Fruit fly (Drosophila melanogaster) whole organism, embryonic: ENCODE results near the gene CG46462.

Experiments used
- Abd-B ChIP-seq: fragments of 200-800 bp; sonication (Bioruptor generic); optimal IDR thresholded peaks from 2 replicates; lab custom pipeline; 2018; ENCODE audit warnings: missing biosample characterization, mild to moderate bottlenecking, missing genetic modification characterization, moderate library complexity
- Ada2b ChIP-seq: fragments of 200-800 bp; sonication (Bioruptor generic); IDR thresholded peaks from 2 replicates; pipeline ENCODE4 v1.3.6; 2022; ENCODE audit warnings: missing biosample characterization, missing genetic modification characterization
- Atf-2 ChIP-seq: fragments of 200-800 bp; sonication (Bioruptor generic); optimal IDR thresholded peaks from 2 replicates; lab custom pipeline; 2016; ENCODE audit warnings: missing biosample characterization, missing genetic modification characterization
- Blimp-1 ChIP-seq: fragments of 200-800 bp; sonication (Bioruptor generic); optimal IDR thresholded peaks from 3 replicates; lab custom pipeline; 2018; ENCODE audit warnings: missing biosample characterization, missing genetic modification characterization, mild to moderate bottlenecking, moderate library complexity, missing genetic modification reagents
- CG11247 ChIP-seq: fragments of 200-800 bp; sonication (Bioruptor generic); IDR thresholded peaks from 2 replicates; pipeline ENCODE4 v1.3.6; 2022; ENCODE audit warnings: missing biosample characterization, missing genetic modification characterization
- CG12104 ChIP-seq: fragments of 200-800 bp; sonication (Bioruptor generic); optimal IDR thresholded peaks from 3 replicates; lab custom pipeline; 2016; ENCODE audit warnings: missing biosample characterization, missing genetic modification characterization
- CG12391 ChIP-seq: fragments of 200-800 bp; sonication (Bioruptor generic); optimal IDR thresholded peaks from 3 replicates; lab custom pipeline; 2018; ENCODE audit warnings: missing biosample characterization, mild to moderate bottlenecking, missing genetic modification characterization, moderate library complexity
- CG12769 ChIP-seq: fragments of 200-800 bp; sonication (Bioruptor generic); optimal IDR thresholded peaks from 2 replicates; lab custom pipeline; 2019; ENCODE audit warnings: missing biosample characterization, mild to moderate bottlenecking, missing genetic modification characterization, moderate library complexity
- CG15601 ChIP-seq: fragments of 200-800 bp; sonication (Bioruptor generic); optimal IDR thresholded peaks from 3 replicates; lab custom pipeline; 2019; ENCODE audit warnings: missing biosample characterization, mild to moderate bottlenecking, missing genetic modification characterization, moderate library complexity
- CG1603 ChIP-seq: fragments of 200-800 bp; sonication (Bioruptor generic); optimal IDR thresholded peaks from 2 replicates; lab custom pipeline; 2019; ENCODE audit warnings: missing biosample characterization, mild to moderate bottlenecking, missing genetic modification characterization, moderate library complexity
- CG17568 ChIP-seq: fragments of 200-800 bp; sonication (Bioruptor generic); optimal IDR thresholded peaks from 2 replicates; lab custom pipeline; 2018; ENCODE audit warnings: missing biosample characterization, mild to moderate bottlenecking, missing genetic modification characterization, moderate library complexity
- CG2120 ChIP-seq: fragments of 200-800 bp; sonication (Bioruptor generic); optimal IDR thresholded peaks from 3 replicates; lab custom pipeline; 2016; ENCODE audit warnings: missing biosample characterization, missing genetic modification characterization
- CG3163 ChIP-seq: fragments of 200-800 bp; sonication (Bioruptor generic); optimal IDR thresholded peaks from 3 replicates; lab custom pipeline; 2016; ENCODE audit warnings: missing biosample characterization, missing genetic modification characterization
- CG3281 ChIP-seq: fragments of 200-800 bp; sonication (Bioruptor generic); optimal IDR thresholded peaks from 3 replicates; lab custom pipeline; 2017; ENCODE audit warnings: missing biosample characterization, mild to moderate bottlenecking, missing genetic modification characterization
- CG42726 ChIP-seq: fragments of 200-800 bp; sonication (Bioruptor generic); IDR thresholded peaks from 2 replicates; pipeline ENCODE4 v1.3.6; 2022; ENCODE audit warnings: missing biosample characterization, missing genetic modification characterization; ENCODE audit not compliant: partially characterized antibody
- CG4820 ChIP-seq: fragments of 200-800 bp; sonication (Bioruptor generic); optimal IDR thresholded peaks from 3 replicates; lab custom pipeline; 2016; ENCODE audit warnings: missing biosample characterization, missing genetic modification characterization
- CG7839 ChIP-seq: fragments of 200-800 bp; sonication (Bioruptor generic); optimal IDR thresholded peaks from 3 replicates; lab custom pipeline; 2018; ENCODE audit warnings: missing biosample characterization, mild to moderate bottlenecking, missing genetic modification characterization, moderate library complexity
- CG9215 ChIP-seq: fragments of 200-800 bp; sonication (Bioruptor generic); IDR thresholded peaks from 2 replicates; pipeline ENCODE4 v1.3.6; 2022; ENCODE audit warnings: missing biosample characterization, missing genetic modification characterization
- Ets65A ChIP-seq: fragments of 200-800 bp; sonication (Bioruptor generic); peaks from one replicate; lab custom pipeline; 2016; ENCODE audit warnings: missing biosample characterization, missing genetic modification characterization
- Hand ChIP-seq: fragments of 200-800 bp; sonication (Bioruptor generic); optimal IDR thresholded peaks from 2 replicates; lab custom pipeline; 2017; ENCODE audit warnings: mild to moderate bottlenecking, missing biosample characterization, missing genetic modification reagents, missing genetic modification characterization
- Hr3 ChIP-seq: fragments of 200-800 bp; sonication (Bioruptor generic); optimal IDR thresholded peaks from 3 replicates; lab custom pipeline; 2016; ENCODE audit warnings: missing biosample characterization, missing genetic modification characterization
- Hr51 ChIP-seq, 2 experiments: fragments of 200-800 bp; sonication (Bioruptor generic); optimal IDR thresholded peaks; 2 replicates in 1 of 2; 3 replicates in 1 of 2; lab custom pipeline; 2016 to 2018; ENCODE audit warnings: missing biosample characterization in 2 of 2, missing genetic modification characterization in 2 of 2, mild to moderate bottlenecking in 1 of 2, moderate library complexity in 1 of 2
- Myb ChIP-seq: fragments of 200-800 bp; sonication (Bioruptor generic); optimal IDR thresholded peaks from 2 replicates; lab custom pipeline; 2016; ENCODE audit warnings: missing biosample characterization, missing genetic modification characterization
- Optix ChIP-seq: fragments of 200-800 bp; sonication (Bioruptor generic); IDR thresholded peaks from 3 replicates; pipeline ENCODE4 v1.3.6; 2022; ENCODE audit warnings: missing biosample characterization, missing genetic modification characterization
- PHDP ChIP-seq: fragments of 200-800 bp; sonication (Bioruptor generic); optimal IDR thresholded peaks from 3 replicates; lab custom pipeline; 2018; ENCODE audit warnings: missing biosample characterization, mild to moderate bottlenecking, missing genetic modification characterization, moderate library complexity
- Rx ChIP-seq: fragments of 200-800 bp; sonication (Bioruptor generic); IDR thresholded peaks from 2 replicates; pipeline ENCODE4 v1.3.6; 2022; ENCODE audit warnings: missing biosample characterization, missing genetic modification characterization
- Sox102F ChIP-seq: fragments of 200-800 bp; sonication (Bioruptor generic); optimal IDR thresholded peaks from 2 replicates; lab custom pipeline; 2018; ENCODE audit warnings: missing biosample characterization, mild to moderate bottlenecking, missing genetic modification characterization, moderate library complexity
- Sry-β ChIP-seq: fragments of 200-800 bp; sonication (Bioruptor generic); optimal IDR thresholded peaks from 2 replicates; lab custom pipeline; 2018; ENCODE audit warnings: missing biosample characterization, mild to moderate bottlenecking, missing genetic modification characterization, moderate library complexity
- Vsx1 ChIP-seq: fragments of 200-800 bp; sonication (Bioruptor generic); optimal IDR thresholded peaks from 2 replicates; lab custom pipeline; 2017; ENCODE audit warnings: missing biosample characterization, mild to moderate bottlenecking, missing genetic modification characterization, missing genetic modification reagents
- Xbp1 ChIP-seq: fragments of 200-800 bp; sonication (Bioruptor generic); optimal IDR thresholded peaks from 3 replicates; lab custom pipeline; 2016; ENCODE audit warnings: missing biosample characterization, mild to moderate bottlenecking, missing genetic modification characterization
- ash1 ChIP-seq: fragments of 200-800 bp; sonication (Bioruptor generic); optimal IDR thresholded peaks from 2 replicates; lab custom pipeline; 2018; ENCODE audit warnings: missing biosample characterization, mild to moderate bottlenecking, missing genetic modification characterization
- az2 ChIP-seq: fragments of 200-800 bp; sonication (Bioruptor generic); optimal IDR thresholded peaks from 3 replicates; lab custom pipeline; 2016; ENCODE audit warnings: missing biosample characterization, missing genetic modification characterization
- bcd ChIP-seq: fragments of 200-800 bp; sonication (Bioruptor generic); optimal IDR thresholded peaks from 2 replicates; lab custom pipeline; 2017; ENCODE audit warnings: missing biosample characterization, mild to moderate bottlenecking, missing genetic modification characterization
- chn ChIP-seq: fragments of 200-800 bp; sonication (Bioruptor generic); optimal IDR thresholded peaks from 2 replicates; lab custom pipeline; 2016; ENCODE audit warnings: missing biosample characterization, missing genetic modification characterization
- croc ChIP-seq: fragments of 200-800 bp; sonication (Bioruptor generic); conservative IDR thresholded peaks from 3 replicates; pipeline ENCODE4 v1.3.6; 2022; ENCODE audit warnings: missing biosample characterization, missing genetic modification characterization
- cwo ChIP-seq: fragments of 200-800 bp; sonication (Bioruptor generic); optimal IDR thresholded peaks from 3 replicates; lab custom pipeline; 2017; ENCODE audit warnings: missing biosample characterization, missing genetic modification characterization, mild to moderate bottlenecking, moderate library complexity, missing genetic modification reagents
- dmrt99B ChIP-seq: fragments of 200-800 bp; sonication (Bioruptor generic); optimal IDR thresholded peaks from 2 replicates; lab custom pipeline; 2018; ENCODE audit warnings: missing biosample characterization, mild to moderate bottlenecking, missing genetic modification characterization, moderate library complexity
- dpn ChIP-seq, 2 experiments: fragments of 200-800 bp; sonication (Bioruptor generic); optimal IDR thresholded peaks; 3 replicates each; lab custom pipeline; 2016; ENCODE audit warnings: missing biosample characterization in 2 of 2, missing genetic modification characterization in 2 of 2
- esg ChIP-seq: fragments of 200-800 bp; sonication (Bioruptor generic); conservative IDR thresholded peaks from 2 replicates; pipeline ENCODE4 v1.3.6; 2022; ENCODE audit warnings: missing biosample characterization, missing genetic modification characterization
- fd96Cb ChIP-seq: fragments of 200-800 bp; sonication (Bioruptor generic); optimal IDR thresholded peaks from 2 replicates; lab custom pipeline; 2018; ENCODE audit warnings: missing biosample characterization, mild to moderate bottlenecking, missing genetic modification characterization, moderate library complexity
- gce ChIP-seq: fragments of 200-800 bp; sonication (Bioruptor generic); IDR thresholded peaks from 3 replicates; pipeline ENCODE4 v1.3.6; 2022; ENCODE audit warnings: missing biosample characterization, missing genetic modification characterization
- gem ChIP-seq: fragments of 200-800 bp; sonication (Bioruptor generic); optimal IDR thresholded peaks from 2 replicates; lab custom pipeline; 2019; ENCODE audit warnings: missing biosample characterization, mild to moderate bottlenecking, missing genetic modification characterization, moderate library complexity
- ham ChIP-seq: fragments of 200-800 bp; sonication (Bioruptor generic); IDR thresholded peaks from 2 replicates; pipeline ENCODE4 v1.3.6; 2022; ENCODE audit warnings: missing biosample characterization, missing genetic modification characterization
- jigr1 ChIP-seq: fragments of 200-800 bp; sonication (Bioruptor generic); IDR thresholded peaks from 3 replicates; pipeline ENCODE4 v1.3.6; 2022; ENCODE audit warnings: missing biosample characterization, missing genetic modification characterization
- lilli ChIP-seq: fragments of 200-800 bp; sonication (Bioruptor generic); optimal IDR thresholded peaks from 3 replicates; lab custom pipeline; 2016; ENCODE audit warnings: missing biosample characterization, missing genetic modification characterization
- nau ChIP-seq: fragments of 200-800 bp; sonication (Bioruptor generic); optimal IDR thresholded peaks from 3 replicates; lab custom pipeline; 2017; ENCODE audit warnings: missing biosample characterization, mild to moderate bottlenecking, missing genetic modification characterization, missing genetic modification reagents
- schlank ChIP-seq: fragments of 200-800 bp; sonication (Bioruptor generic); optimal IDR thresholded peaks from 2 replicates; lab custom pipeline; 2018; ENCODE audit warnings: missing biosample characterization, mild to moderate bottlenecking, missing genetic modification characterization
- sens ChIP-seq: fragments of 200-800 bp; sonication (Bioruptor generic); peaks from one replicate; lab custom pipeline; 2016; ENCODE audit warnings: missing biosample characterization, missing genetic modification characterization
- tin ChIP-seq: fragments of 200-800 bp; sonication (Bioruptor generic); optimal IDR thresholded peaks from 3 replicates; lab custom pipeline; 2016; ENCODE audit warnings: missing biosample characterization, missing genetic modification characterization
- trh ChIP-seq: fragments of 200-800 bp; sonication (Bioruptor generic); optimal IDR thresholded peaks from 2 replicates; lab custom pipeline; 2016; ENCODE audit warnings: missing biosample characterization, missing genetic modification characterization
- tx ChIP-seq: fragments of 200-800 bp; sonication (Bioruptor generic); optimal IDR thresholded peaks from 2 replicates; lab custom pipeline; 2016; ENCODE audit warnings: missing biosample characterization, missing genetic modification characterization

CG46462 gene

dm6 chr3L:19945469-19945868, 14.0 kb downstream of the CG46462 start (continued):
- TF ChIP-seq ash1 (GFP tag; lab: Kevin White, UChicago): no peak
- no peak for TF ChIP-seq jigr1 (GFP tag; lab: Robert Waterston, UW)
- no peak for TF ChIP-seq croc (GFP tag; lab: Robert Waterston, UW)
- no peak for TF ChIP-seq ham (GFP tag; lab: Robert Waterston, UW)
- no peak for TF ChIP-seq CG17568
- TF ChIP-seq dmrt99B: no peak
- no peak for TF ChIP-seq CG15601 (tag; lab: Kevin White, UChicago)
- TF ChIP-seq CG1603: peak; percentile 52
- TF ChIP-seq trh (GFP tag; lab: Kevin White, UChicago): no peak
- TF ChIP-seq Abd-B (GFP tag; lab: Kevin White, UChicago): peak; percentile 3
- no peak for TF ChIP-seq dpn (GFP tag; optimal IDR thresholded peaks at IDR 0.05; lab: Kevin White, UChicago)
- TF ChIP-seq Atf-2 (GFP tag; lab: Kevin White, UChicago): no peak
- peak; percentile 17 for TF ChIP-seq CG12769 (tag; lab: Kevin White, UChicago)
- TF ChIP-seq Optix (GFP tag; lab: Robert Waterston, UW): no peak
- no peak for TF ChIP-seq tin (GFP tag; lab: Kevin White, UChicago)
- TF ChIP-seq cwo: peak; percentile 8
- TF ChIP-seq gce (GFP tag; lab: Robert Waterston, UW): no peak
- TF ChIP-seq schlank (tag; lab: Kevin White, UChicago): no peak
- 0 out of 2 replicates have a peak, but pooled peaks have one; percentile 10 for TF ChIP-seq Ada2b
- TF ChIP-seq az2: no peak
- no peak for TF ChIP-seq Hr51 (GFP tag; optimal IDR thresholded peaks at IDR 0.05; lab: Kevin White, UChicago)
- no peak for TF ChIP-seq CG12391 (tag; lab: Kevin White, UChicago)
- no peak for TF ChIP-seq CG11247 (GFP tag; lab: Robert Waterston, UW)
- TF ChIP-seq Rx (GFP tag; lab: Robert Waterston, UW): 0 out of 2 replicates have a peak, but pooled peaks have one; percentile 16
- TF ChIP-seq sens: peak; percentile 7
- TF ChIP-seq bcd (GFP tag; lab: Kevin White, UChicago): peak; percentile 1
- TF ChIP-seq lilli (GFP tag; lab: Kevin White, UChicago): no peak
- peak; percentile 14 for TF ChIP-seq CG4820
- TF ChIP-seq Blimp-1 (GFP tag; lab: Kevin White, UChicago): peak; percentile 39
- no peak for TF ChIP-seq esg (GFP tag; lab: Robert Waterston, UW)
- peak; percentile 52 for TF ChIP-seq Sox102F (GFP tag; lab: Kevin White, UChicago)
- TF ChIP-seq fd96Cb (tag; lab: Kevin White, UChicago): peak; percentile 28
- TF ChIP-seq PHDP (tag; lab: Kevin White, UChicago): no peak
- TF ChIP-seq CG7839 (tag; lab: Kevin White, UChicago): peak; percentile 40
- peak; percentile 28 for TF ChIP-seq Xbp1
- TF ChIP-seq CG3281 (GFP tag; lab: Kevin White, UChicago): peak; percentile 23
- no peak for TF ChIP-seq CG9215 (GFP tag; lab: Robert Waterston, UW)
- no peak for TF ChIP-seq nau (GFP tag; lab: Kevin White, UChicago)
- no peak for TF ChIP-seq Hand (GFP tag; lab: Kevin White, UChicago)
- TF ChIP-seq CG12104 (GFP tag; lab: Kevin White, UChicago): peak; percentile 2
- TF ChIP-seq gem (tag; lab: Kevin White, UChicago): peak; percentile 61
- TF ChIP-seq Hr3 (GFP tag; lab: Kevin White, UChicago): peak; percentile 7
- no peak for TF ChIP-seq Myb (GFP tag; lab: Kevin White, UChicago)
- TF ChIP-seq CG3163 (GFP tag; lab: Kevin White, UChicago): no peak
- peak; percentile 90 for TF ChIP-seq Ets65A (GFP tag; lab: Kevin White, UChicago)
- no peak for TF ChIP-seq tx (GFP tag; lab: Kevin White, UChicago)
- no peak for TF ChIP-seq Sry-β (GFP tag; lab: Kevin White, UChicago)
- TF ChIP-seq chn (GFP tag; lab: Kevin White, UChicago): no peak
- no peak for TF ChIP-seq CG42726
- peak; percentile 22 for TF ChIP-seq CG2120 (GFP tag; lab: Kevin White, UChicago)
- TF ChIP-seq Vsx1 (GFP tag; lab: Kevin White, UChicago): peak; percentile 29
